Fruit fly (Drosophila melanogaster) whole organism, embryonic: ENCODE results near the gene Rh2.

Experiments
- ATbp ChIP-seq: fragments of 200-800 bp; sonication (Bioruptor generic); optimal IDR thresholded peaks from 2 replicates; lab custom pipeline; 2017; ENCODE audit warnings: missing biosample characterization, mild to moderate bottlenecking, missing genetic modification characterization, missing genetic modification reagents
- Ada2b ChIP-seq: fragments of 200-800 bp; sonication (Bioruptor generic); IDR thresholded peaks from 2 replicates; pipeline ENCODE4 v1.3.6; 2022; ENCODE audit warnings: missing biosample characterization, missing genetic modification characterization
- Bdp1 ChIP-seq: fragments of 200-800 bp; sonication (Bioruptor generic); optimal IDR thresholded peaks from 3 replicates; lab custom pipeline; 2016; ENCODE audit warnings: missing biosample characterization, missing genetic modification characterization
- CG10147 ChIP-seq: fragments of 200-800 bp; sonication (Bioruptor generic); optimal IDR thresholded peaks from 2 replicates; lab custom pipeline; 2019; ENCODE audit warnings: missing biosample characterization, mild to moderate bottlenecking, missing genetic modification characterization, moderate library complexity
- CG11504 ChIP-seq: fragments of 200-800 bp; sonication (Bioruptor generic); optimal IDR thresholded peaks from 3 replicates; lab custom pipeline; 2019; ENCODE audit warnings: missing biosample characterization, mild to moderate bottlenecking, missing genetic modification characterization, moderate library complexity
- CG11695 ChIP-seq: fragments of 200-800 bp; sonication (Bioruptor generic); IDR thresholded peaks from 3 replicates; pipeline ENCODE4 v1.3.6; 2022; ENCODE audit warnings: missing biosample characterization, missing genetic modification characterization
- CG12299 ChIP-seq: fragments of 200-800 bp; sonication (Bioruptor generic); optimal IDR thresholded peaks from 2 replicates; lab custom pipeline; 2018; ENCODE audit warnings: missing biosample characterization, mild to moderate bottlenecking, missing genetic modification characterization
- CG12659 ChIP-seq: fragments of 200-800 bp; sonication (Bioruptor generic); optimal IDR thresholded peaks from 3 replicates; lab custom pipeline; 2017; ENCODE audit warnings: mild to moderate bottlenecking, missing biosample characterization, missing genetic modification reagents, missing genetic modification characterization
- CG13624 ChIP-seq: fragments of 200-800 bp; sonication (Bioruptor generic); optimal IDR thresholded peaks from 2 replicates; lab custom pipeline; 2016; ENCODE audit warnings: missing biosample characterization, missing genetic modification characterization
- CG17328 ChIP-seq: fragments of 200-800 bp; sonication (Bioruptor generic); IDR thresholded peaks from 2 replicates; pipeline ENCODE4 v1.3.6; 2022; ENCODE audit warnings: missing biosample characterization, missing genetic modification characterization
- CG17359 ChIP-seq: fragments of 200-800 bp; sonication (Bioruptor generic); optimal IDR thresholded peaks from 3 replicates; lab custom pipeline; 2018; ENCODE audit warnings: missing biosample characterization, mild to moderate bottlenecking, missing genetic modification characterization, moderate library complexity
- CG17568 ChIP-seq: fragments of 200-800 bp; sonication (Bioruptor generic); optimal IDR thresholded peaks from 2 replicates; lab custom pipeline; 2018; ENCODE audit warnings: missing biosample characterization, mild to moderate bottlenecking, missing genetic modification characterization, moderate library complexity
- CG17802 ChIP-seq: fragments of 200-800 bp; sonication (Bioruptor generic); optimal IDR thresholded peaks from 2 replicates; lab custom pipeline; 2018; ENCODE audit warnings: missing biosample characterization, mild to moderate bottlenecking, missing genetic modification characterization, moderate library complexity
- CG17829 ChIP-seq: fragments of 200-800 bp; optimal IDR thresholded peaks from 2 replicates; lab custom pipeline; 2019; ENCODE audit warnings: missing biosample characterization, mild to moderate bottlenecking, missing genetic modification characterization, moderate library complexity
- CG2202 ChIP-seq: fragments of 200-800 bp; sonication (Bioruptor generic); optimal IDR thresholded peaks from 2 replicates; lab custom pipeline; 2018; ENCODE audit warnings: missing biosample characterization, mild to moderate bottlenecking, missing genetic modification characterization
- CG2875 ChIP-seq: fragments of 200-800 bp; sonication (Bioruptor generic); optimal IDR thresholded peaks from 2 replicates; lab custom pipeline; 2017; ENCODE audit warnings: missing biosample characterization, mild to moderate bottlenecking, missing genetic modification characterization, missing genetic modification reagents
- CG3065 ChIP-seq: fragments of 200-800 bp; sonication (Bioruptor generic); optimal IDR thresholded peaks from 2 replicates; lab custom pipeline; 2016; ENCODE audit warnings: missing biosample characterization, missing genetic modification characterization
- CG4282 ChIP-seq: fragments of 200-800 bp; sonication (Bioruptor generic); optimal IDR thresholded peaks from 2 replicates; lab custom pipeline; 2016; ENCODE audit warnings: missing biosample characterization, missing genetic modification characterization
- CG6175 ChIP-seq: fragments of 200-800 bp; sonication (Bioruptor generic); IDR thresholded peaks from 3 replicates; pipeline ENCODE4 v1.3.6; 2022; ENCODE audit warnings: missing biosample characterization, missing genetic modification characterization
- CG6654 ChIP-seq: fragments of 200-800 bp; sonication (Bioruptor generic); optimal IDR thresholded peaks from 2 replicates; lab custom pipeline; 2017; ENCODE audit warnings: missing biosample characterization, mild to moderate bottlenecking, missing genetic modification characterization
- CG6689 ChIP-seq: fragments of 200-800 bp; sonication (Bioruptor generic); IDR thresholded peaks from 2 replicates; pipeline ENCODE4 v1.3.6; 2022; ENCODE audit warnings: missing biosample characterization, missing genetic modification characterization
- CG7357 ChIP-seq: fragments of 200-800 bp; sonication (Bioruptor generic); IDR thresholded peaks from 3 replicates; pipeline ENCODE4 v1.3.6; 2022; ENCODE audit warnings: missing biosample characterization, missing genetic modification characterization
- CG8281 ChIP-seq: fragments of 200-800 bp; sonication (Bioruptor generic); optimal IDR thresholded peaks from 2 replicates; lab custom pipeline; 2018; ENCODE audit warnings: missing biosample characterization, mild to moderate bottlenecking, missing genetic modification characterization, moderate library complexity
- CHES-1-like ChIP-seq: fragments of 200-800 bp; sonication (Bioruptor generic); optimal IDR thresholded peaks from 2 replicates; lab custom pipeline; 2016; ENCODE audit warnings: missing biosample characterization, missing genetic modification characterization
- Chrac-16 ChIP-seq: fragments of 200-800 bp; sonication (Bioruptor generic); optimal IDR thresholded peaks from 3 replicates; lab custom pipeline; 2016; ENCODE audit warnings: missing biosample characterization, missing genetic modification characterization
- CrebB ChIP-seq: fragments of 200-800 bp; sonication (Bioruptor generic); optimal IDR thresholded peaks from 3 replicates; lab custom pipeline; 2018; ENCODE audit warnings: missing biosample characterization, mild to moderate bottlenecking, missing genetic modification characterization
- E2f1 ChIP-seq: fragments of 200-800 bp; sonication (Bioruptor generic); IDR thresholded peaks from 2 replicates; pipeline ENCODE4 v1.3.6; 2022; ENCODE audit warnings: missing biosample characterization, missing genetic modification characterization
- GATAe ChIP-seq: fragments of 200-800 bp; sonication (Bioruptor generic); conservative IDR thresholded peaks from 2 replicates; pipeline ENCODE4 v1.3.6; 2022; ENCODE audit warnings: missing biosample characterization, missing genetic modification characterization
- Gsc ChIP-seq: fragments of 200-800 bp; sonication (Bioruptor generic); IDR thresholded peaks from 2 replicates; pipeline ENCODE4 v1.3.6; 2022; ENCODE audit warnings: missing biosample characterization, missing genetic modification characterization
- Hand ChIP-seq: fragments of 200-800 bp; sonication (Bioruptor generic); optimal IDR thresholded peaks from 2 replicates; lab custom pipeline; 2017; ENCODE audit warnings: mild to moderate bottlenecking, missing biosample characterization, missing genetic modification reagents, missing genetic modification characterization
- NfI ChIP-seq: fragments of 200-800 bp; sonication (Bioruptor generic); optimal IDR thresholded peaks from 3 replicates; lab custom pipeline; 2018; ENCODE audit warnings: missing biosample characterization, mild to moderate bottlenecking, missing genetic modification characterization, moderate library complexity
- bbx ChIP-seq: fragments of 200-800 bp; sonication (Bioruptor generic); IDR thresholded peaks from 2 replicates; pipeline ENCODE4 v1.3.6; 2022; ENCODE audit warnings: missing biosample characterization, missing genetic modification characterization; ENCODE audit not compliant: partially characterized antibody
- cas ChIP-seq: fragments of 200-800 bp; sonication (Bioruptor generic); IDR thresholded peaks from 2 replicates; pipeline ENCODE4 v1.3.6; 2022; ENCODE audit warnings: missing biosample characterization, missing genetic modification characterization
- dm ChIP-seq: fragments of 200-800 bp; sonication (Bioruptor generic); optimal IDR thresholded peaks from 3 replicates; lab custom pipeline; 2016; ENCODE audit warnings: missing biosample characterization, missing genetic modification characterization
- dysf ChIP-seq: fragments of 200-800 bp; sonication (Bioruptor generic); IDR thresholded peaks from 3 replicates; pipeline ENCODE4 v1.3.6; 2022; ENCODE audit warnings: missing biosample characterization, missing genetic modification characterization
- ewg ChIP-seq: fragments of 200-800 bp; sonication (Bioruptor generic); optimal IDR thresholded peaks from 3 replicates; lab custom pipeline; 2017; ENCODE audit warnings: mild to moderate bottlenecking, missing biosample characterization, missing genetic modification reagents, missing genetic modification characterization
- fu2 ChIP-seq: fragments of 200-800 bp; sonication (Bioruptor generic); optimal IDR thresholded peaks from 2 replicates; lab custom pipeline; 2016; ENCODE audit warnings: missing biosample characterization, missing genetic modification characterization
- gcm ChIP-seq: fragments of 200-800 bp; sonication (Bioruptor generic); optimal IDR thresholded peaks from 2 replicates; lab custom pipeline; 2019; ENCODE audit warnings: missing biosample characterization, mild to moderate bottlenecking, missing genetic modification characterization, moderate library complexity
- grn ChIP-seq: fragments of 200-800 bp; sonication (Bioruptor generic); optimal IDR thresholded peaks from 3 replicates; lab custom pipeline; 2017; ENCODE audit warnings: missing biosample characterization, missing genetic modification characterization
- ham ChIP-seq: fragments of 200-800 bp; sonication (Bioruptor generic); IDR thresholded peaks from 2 replicates; pipeline ENCODE4 v1.3.6; 2022; ENCODE audit warnings: missing biosample characterization, missing genetic modification characterization
- hbn ChIP-seq: fragments of 200-800 bp; sonication (Bioruptor generic); IDR thresholded peaks from 2 replicates; pipeline ENCODE4 v1.3.6; 2022; ENCODE audit warnings: missing biosample characterization, missing genetic modification characterization; ENCODE audit not compliant: partially characterized antibody
- inv ChIP-seq: fragments of 200-800 bp; sonication (Bioruptor generic); IDR thresholded peaks from 2 replicates; pipeline ENCODE4 v1.3.6; 2022; ENCODE audit warnings: missing biosample characterization, missing genetic modification characterization; ENCODE audit not compliant: partially characterized antibody
- luna ChIP-seq: fragments of 200-800 bp; sonication (Bioruptor generic); optimal IDR thresholded peaks from 2 replicates; lab custom pipeline; 2016; ENCODE audit warnings: missing biosample characterization, missing genetic modification characterization
- maf-S ChIP-seq: fragments of 200-800 bp; sonication (Bioruptor generic); optimal IDR thresholded peaks from 2 replicates; lab custom pipeline; 2016; ENCODE audit warnings: missing biosample characterization, missing genetic modification characterization
- nerfin-2 ChIP-seq: fragments of 200-800 bp; sonication (Bioruptor generic); IDR thresholded peaks from 2 replicates; pipeline ENCODE4 v1.3.6; 2022; ENCODE audit warnings: missing biosample characterization, missing genetic modification characterization; ENCODE audit not compliant: partially characterized antibody
- sug ChIP-seq: fragments of 200-800 bp; optimal IDR thresholded peaks from 2 replicates; lab custom pipeline; 2019; ENCODE audit warnings: missing biosample characterization, mild to moderate bottlenecking, missing genetic modification characterization, moderate library complexity
- twi ChIP-seq: fragments of 200-800 bp; optimal IDR thresholded peaks from 2 replicates; lab custom pipeline; 2019; ENCODE audit warnings: missing biosample characterization, mild to moderate bottlenecking, missing genetic modification characterization, moderate library complexity
- unc-4 ChIP-seq: fragments of 200-800 bp; sonication (Bioruptor generic); IDR thresholded peaks from 2 replicates; pipeline ENCODE4 v1.3.6; 2022; ENCODE audit warnings: missing biosample characterization, missing genetic modification characterization; ENCODE audit not compliant: partially characterized antibody
- zf30C ChIP-seq: fragments of 200-800 bp; sonication (Bioruptor generic); optimal IDR thresholded peaks from 3 replicates; lab custom pipeline; 2018; ENCODE audit warnings: missing biosample characterization, mild to moderate bottlenecking, missing genetic modification characterization

Gene Rh2

DNA sequence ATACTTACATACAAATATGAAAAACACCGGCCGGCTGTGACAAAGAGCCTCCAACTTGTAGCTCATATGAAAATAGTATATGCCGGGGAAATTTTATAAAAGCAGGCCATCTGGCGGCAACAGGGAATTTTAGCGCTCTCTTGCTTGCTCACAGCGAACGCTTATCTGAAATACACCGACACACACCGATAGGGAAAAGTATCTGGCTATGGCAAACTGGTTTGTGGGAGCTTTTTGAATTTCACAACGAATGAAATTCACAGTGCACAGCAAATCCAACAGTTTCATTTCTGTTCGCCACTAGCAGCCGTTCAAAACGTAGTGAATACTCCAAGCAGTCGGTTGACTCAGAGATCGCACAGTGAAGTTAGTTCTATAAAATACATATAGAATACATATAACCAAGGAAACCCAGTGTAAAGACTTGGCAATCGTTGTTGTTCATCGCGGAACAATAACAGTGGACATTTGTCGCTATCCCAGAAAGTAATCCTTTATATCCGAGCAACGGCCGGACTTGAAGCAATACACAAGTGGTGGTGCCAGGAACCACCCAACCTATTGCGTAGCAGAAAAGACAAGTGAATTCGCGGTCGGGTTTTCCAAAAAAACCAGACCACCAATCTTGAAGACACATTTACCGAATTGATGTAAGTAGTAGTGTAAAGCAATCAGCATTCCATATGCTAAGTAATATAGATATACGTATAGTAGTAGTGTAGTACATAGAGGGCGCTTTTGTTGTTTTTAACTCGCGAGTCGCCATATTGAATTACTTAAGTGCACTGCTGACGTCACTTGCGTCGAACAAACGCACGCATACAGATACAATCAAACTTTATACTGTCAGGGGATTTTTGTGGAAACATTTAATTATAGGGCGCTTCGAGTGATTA lies 19.0 kb downstream of the Rh2 start (continued):
- TF ChIP-seq CG10147 (no peak), Chrac-16 (GFP tag; lab: Kevin White, UChicago) (no peak), ewg (GFP tag; lab: Kevin White, UChicago) (no peak), CG8281 (tag; lab: Kevin White, UChicago) (no peak), CG3065 (GFP tag; lab: Kevin White, UChicago) (no peak), CG7357 (GFP tag; lab: Robert Waterston, UW) (no peak), CG12299 (tag; lab: Kevin White, UChicago) (no peak), GATAe (no peak), CG2202 (tag; lab: Kevin White, UChicago) (no peak), sug (tag; lab: Kevin White, UChicago) (peak; percentile 9), Gsc (GFP tag; lab: Robert Waterston, UW) (no peak), CG17568 (GFP tag; lab: Kevin White, UChicago) (peak; percentile 29), NfI (GFP tag; lab: Kevin White, UChicago) (no peak), ham (GFP tag; lab: Robert Waterston, UW) (no peak), gcm (no peak), CG13624 (peak; percentile 43), CG17829 (tag; lab: Kevin White, UChicago) (no peak), CG6654 (GFP tag; lab: Kevin White, UChicago) (no peak), bbx (peak; percentile 60; the same call in 1 of the 2 replicates), CrebB (no peak), E2f1 (GFP tag; lab: Robert Waterston, UW) (no peak), zf30C (GFP tag; lab: Kevin White, UChicago) (no peak), maf-S (no peak), CG6689 (GFP tag; lab: Robert Waterston, UW) (no peak), twi (peak; percentile 6), unc-4 (GFP tag; lab: Robert Waterston, UW) (0 out of 2 replicates have a peak, but pooled peaks have one; percentile 16), luna (GFP tag; lab: Kevin White, UChicago) (no peak), CG17359 (tag; lab: Kevin White, UChicago) (peak; percentile 35), grn (GFP tag; lab: Kevin White, UChicago) (no peak), CG17802 (tag; lab: Kevin White, UChicago) (no peak), CG11695 (GFP tag; lab: Robert Waterston, UW) (no peak), CG6175 (GFP tag; lab: Robert Waterston, UW) (no peak), dysf (GFP tag; lab: Robert Waterston, UW) (no peak), inv (no peak), Bdp1 (GFP tag; lab: Kevin White, UChicago) (no peak), Hand (peak; percentile 7), ATbp (GFP tag; lab: Kevin White, UChicago) (no peak), CG11504 (peak; percentile 58), CG2875 (no peak), CG17328 (no peak), cas (GFP tag; lab: Robert Waterston, UW) (no peak), dm (no peak), CHES-1-like (no peak), Ada2b (GFP tag; lab: Robert Waterston, UW) (no peak), CG4282 (no peak), hbn (GFP tag; lab: Robert Waterston, UW) (no peak), fu2 (GFP tag; lab: Kevin White, UChicago) (no peak), nerfin-2 (GFP tag; lab: Robert Waterston, UW) (no peak), CG12659 (GFP tag; lab: Kevin White, UChicago) (peak; percentile 9)
